Worm (Caenorhabditis elegans) whole organism, L2 larva: Measurements from ENCODE around the gene Y39A1A.24.

Source experiments
- C34F6.9 ChIP-seq: fragments of 150-350 bp; optimal IDR thresholded peaks from 2 replicates; lab custom pipeline; 2014; ENCODE audit warnings: missing biosample characterization, missing genetic modification characterization
- F13H6.1 ChIP-seq: sonication (generic microtip); optimal IDR thresholded peaks from 2 replicates; lab custom pipeline; 2016; ENCODE audit warnings: missing genetic modification characterization, missing compliant biosample characterization
- R02D3.7 ChIP-seq: fragments of 150-350 bp; optimal IDR thresholded peaks from 2 replicates; lab custom pipeline; 2014; ENCODE audit warnings: missing biosample characterization, missing genetic modification characterization
- Y55F3AM.14 ChIP-seq: fragments of 200-800 bp; sonication (Bioruptor generic); optimal IDR thresholded peaks from 2 replicates; lab custom pipeline; 2018; ENCODE audit warnings: mild to moderate bottlenecking, missing genetic modification characterization, missing compliant biosample characterization
- ZK546.5 ChIP-seq: sonication (generic microtip); optimal IDR thresholded peaks from 2 replicates; lab custom pipeline; 2017; ENCODE audit warnings: missing biosample characterization, missing genetic modification characterization
- ama-1 ChIP-seq: fragments of 150-350 bp; optimal IDR thresholded peaks from 2 replicates; lab custom pipeline; 2018; ENCODE audit warnings: inconsistent platforms
- blmp-1 ChIP-seq: sonication (generic microtip); optimal IDR thresholded peaks from 2 replicates; lab custom pipeline; 2017; ENCODE audit warnings: missing genetic modification characterization, mild to moderate bottlenecking, missing compliant biosample characterization, antibody characterized with exemption, moderate library complexity; ENCODE audit not compliant: insufficient read depth
- ceh-82 ChIP-seq: fragments of 150-350 bp; optimal IDR thresholded peaks from 2 replicates; lab custom pipeline; 2014; ENCODE audit warnings: missing biosample characterization, missing genetic modification characterization
- crh-2 ChIP-seq: sonication (generic microtip); optimal IDR thresholded peaks from 2 replicates; lab custom pipeline; 2017; ENCODE audit warnings: missing biosample characterization, missing genetic modification characterization
- dmd-4 ChIP-seq: sonication (generic microtip); optimal IDR thresholded peaks from 2 replicates; lab custom pipeline; 2017; ENCODE audit warnings: missing biosample characterization, missing genetic modification characterization
- egl-27 ChIP-seq: sonication (generic microtip); optimal IDR thresholded peaks from 3 replicates; lab custom pipeline; 2017; ENCODE audit warnings: missing biosample characterization, missing genetic modification reagents, missing genetic modification characterization
- elt-1 ChIP-seq: fragments of 150-350 bp; optimal IDR thresholded peaks from 2 replicates; lab custom pipeline; 2014; ENCODE audit warnings: missing biosample characterization, missing genetic modification characterization
- fos-1 ChIP-seq: fragments of 150-350 bp; optimal IDR thresholded peaks from 2 replicates; lab custom pipeline; 2014; ENCODE audit warnings: missing biosample characterization, missing genetic modification characterization
- gmeb-1 ChIP-seq: fragments of 150-350 bp; optimal IDR thresholded peaks from 2 replicates; lab custom pipeline; 2014; ENCODE audit warnings: missing biosample characterization, missing genetic modification characterization
- lin-11 ChIP-seq: fragments of 150-350 bp; sonication (generic microtip); optimal IDR thresholded peaks from 2 replicates; lab custom pipeline; 2014; ENCODE audit warnings: missing biosample characterization, missing genetic modification characterization, inconsistent platforms, mixed read lengths
- lin-13 ChIP-seq: fragments of 150-350 bp; optimal IDR thresholded peaks from 2 replicates; lab custom pipeline; 2014; ENCODE audit warnings: missing biosample characterization, missing genetic modification reagents, missing genetic modification characterization
- lin-39 ChIP-seq: fragments of 150-350 bp; optimal IDR thresholded peaks from 2 replicates; lab custom pipeline; 2014; ENCODE audit warnings: missing biosample characterization, missing genetic modification reagents, missing genetic modification characterization
- lsy-2 ChIP-seq, 2 experiments: fragments of 150-350 bp in 1 of 2; sonication (generic microtip) in 1 of 2; optimal IDR thresholded peaks; 2 replicates each; lab custom pipeline; 2014 to 2017; ENCODE audit warnings: missing biosample characterization in 2 of 2, missing genetic modification characterization in 2 of 2
- mbf-1 ChIP-seq: sonication (generic microtip); optimal IDR thresholded peaks from 2 replicates; lab custom pipeline; 2017; ENCODE audit warnings: missing biosample characterization, missing genetic modification characterization
- mdl-1 ChIP-seq, 2 experiments: fragments of 150-350 bp in 1 of 2; sonication (generic microtip) in 1 of 2; optimal IDR thresholded peaks; 2 replicates each; lab custom pipeline; 2017; ENCODE audit warnings: missing biosample characterization in 2 of 2, missing genetic modification characterization in 2 of 2
- nhr-10 ChIP-seq: sonication (generic microtip); optimal IDR thresholded peaks from 2 replicates; lab custom pipeline; 2017; ENCODE audit warnings: missing biosample characterization, missing genetic modification characterization
- nhr-129 ChIP-seq: fragments of 150-350 bp; optimal IDR thresholded peaks from 2 replicates; lab custom pipeline; 2014; ENCODE audit warnings: missing biosample characterization, missing genetic modification characterization
- nhr-21 ChIP-seq: fragments of 150-350 bp; optimal IDR thresholded peaks from 2 replicates; lab custom pipeline; 2014; ENCODE audit warnings: missing biosample characterization, missing genetic modification characterization
- nhr-25 ChIP-seq: fragments of 150-350 bp; sonication (generic microtip); optimal IDR thresholded peaks from 3 replicates; lab custom pipeline; 2014; ENCODE audit warnings: missing biosample characterization, missing genetic modification characterization
- nhr-6 ChIP-seq: fragments of 150-350 bp; optimal IDR thresholded peaks from 2 replicates; lab custom pipeline; 2014; ENCODE audit warnings: missing biosample characterization, missing genetic modification characterization
- nhr-77 ChIP-seq: fragments of 150-350 bp; optimal IDR thresholded peaks from 2 replicates; lab custom pipeline; 2014; ENCODE audit warnings: missing biosample characterization, missing genetic modification characterization
- peb-1 ChIP-seq: fragments of 150-350 bp; optimal IDR thresholded peaks from 2 replicates; lab custom pipeline; 2014; ENCODE audit warnings: missing biosample characterization, missing genetic modification characterization
- sem-4 ChIP-seq: fragments of 150-350 bp; optimal IDR thresholded peaks from 2 replicates; lab custom pipeline; 2014; ENCODE audit warnings: missing biosample characterization, missing genetic modification reagents, missing genetic modification characterization
- skn-1 ChIP-seq: sonication (generic microtip); optimal IDR thresholded peaks from 2 replicates; lab custom pipeline; 2017; ENCODE audit warnings: missing biosample characterization, missing genetic modification characterization
- sma-3 ChIP-seq: sonication (generic microtip); optimal IDR thresholded peaks from 2 replicates; lab custom pipeline; 2016; ENCODE audit warnings: missing genetic modification reagents, missing genetic modification characterization, missing compliant biosample characterization
- sma-9 ChIP-seq, 2 experiments: fragments of 150-350 bp in 1 of 2; sonication (generic microtip) in 1 of 2; optimal IDR thresholded peaks; 2 replicates each; lab custom pipeline; 2014 to 2016; ENCODE audit warnings: missing genetic modification characterization in 2 of 2, mild to moderate bottlenecking in 1 of 2, missing biosample characterization in 1 of 2, missing compliant biosample characterization in 1 of 2, missing genetic modification reagents in 1 of 2, moderate library complexity in 1 of 2
- snpc-4 ChIP-seq: fragments of 150-350 bp; optimal IDR thresholded peaks from 2 replicates; lab custom pipeline; 2014; ENCODE audit warnings: missing biosample characterization, missing genetic modification characterization
- unc-55 ChIP-seq: fragments of 150-350 bp; sonication (generic microtip); optimal IDR thresholded peaks from 3 replicates; lab custom pipeline; 2014; ENCODE audit warnings: missing biosample characterization, missing genetic modification reagents, missing genetic modification characterization
- zag-1 ChIP-seq: fragments of 150-350 bp; optimal IDR thresholded peaks from 2 replicates; lab custom pipeline; 2014; ENCODE audit warnings: missing biosample characterization, missing genetic modification characterization
- ztf-4 ChIP-seq: fragments of 150-350 bp; optimal IDR thresholded peaks from 2 replicates; lab custom pipeline; 2014; ENCODE audit warnings: missing biosample characterization, missing genetic modification characterization

Gene Y39A1A.24

DNA sequence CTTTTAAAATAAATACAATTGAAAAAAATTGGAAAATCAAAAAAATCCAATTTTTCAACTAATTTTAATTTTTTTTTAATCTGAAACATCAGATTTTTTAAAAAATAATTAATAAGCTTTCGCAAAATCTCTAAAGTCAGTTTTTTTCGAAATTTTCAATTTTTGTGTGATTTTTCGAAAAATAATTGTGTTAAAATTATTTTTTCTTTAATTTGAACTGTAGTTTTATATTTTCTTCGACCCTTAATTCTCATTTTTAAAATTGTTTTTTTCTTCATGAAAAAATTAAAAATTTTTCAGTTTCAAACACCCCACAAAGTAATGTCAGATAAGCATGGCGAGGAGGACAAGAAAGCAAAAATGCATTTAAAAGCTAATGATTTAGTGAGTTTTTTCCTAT lies 7.4 kb upstream of the Y39A1A.24 start, which contains the start of gene rabx-5:
Gene rabx-5, plus strand, starts transcription at position 301 of the 400 bp plus-strand sequence.
- TF ChIP-seq blmp-1 (tag; lab: Kevin White, UChicago) (no peak), nhr-10 (tag; lab: Kevin White, UChicago) (no peak), crh-2 (no peak), ama-1 (lab: Kevin White, UChicago) (no peak), lin-39 (tag; lab: Kevin White, UChicago) (no peak), ztf-4 (tag; lab: Kevin White, UChicago) (no peak), elt-1 (tag; lab: Kevin White, UChicago) (no peak)

DNA sequence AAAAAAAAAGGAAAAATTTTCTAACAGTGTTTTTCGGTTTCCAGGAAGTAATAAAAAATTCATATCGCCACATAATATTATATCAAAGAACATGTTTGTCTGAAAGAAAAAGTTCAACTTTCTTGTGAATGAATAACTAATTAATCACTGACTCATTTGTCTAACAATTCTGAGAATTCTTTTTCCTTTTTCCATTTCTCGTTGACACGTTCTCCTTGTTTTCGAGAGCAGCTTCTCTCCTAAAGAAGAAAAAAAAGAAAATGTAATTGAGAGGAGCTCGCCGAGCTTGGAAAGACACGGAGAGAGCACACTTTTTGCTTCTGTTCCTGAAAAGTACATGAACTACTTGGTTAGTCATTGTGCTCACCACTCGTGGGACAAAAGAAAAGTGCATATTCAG lies 4.3 kb upstream of the Y39A1A.24 start:
- TF ChIP-seq lsy-2 (tag; optimal IDR thresholded peaks at IDR 0.05; lab: Kevin White, UChicago) (peak in 1 of 2 experiments; percentile 24), sma-9 (GFP tag; optimal IDR thresholded peaks at IDR 0.05; lab: Kevin White, UChicago) (no peak), sma-9 (tag; optimal IDR thresholded peaks at IDR 0.05; lab: Kevin White, UChicago) (no peak), dmd-4 (tag; lab: Kevin White, UChicago) (no peak), unc-55 (GFP tag; lab: Kevin White, UChicago) (peak; percentile 62), lin-13 (peak; percentile 7), crh-2 (peak; percentile 29), C34F6.9 (tag; lab: Kevin White, UChicago) (peak; percentile 75)
- TF ChIP-seq, all 48 proteins: peak for 5

DNA sequence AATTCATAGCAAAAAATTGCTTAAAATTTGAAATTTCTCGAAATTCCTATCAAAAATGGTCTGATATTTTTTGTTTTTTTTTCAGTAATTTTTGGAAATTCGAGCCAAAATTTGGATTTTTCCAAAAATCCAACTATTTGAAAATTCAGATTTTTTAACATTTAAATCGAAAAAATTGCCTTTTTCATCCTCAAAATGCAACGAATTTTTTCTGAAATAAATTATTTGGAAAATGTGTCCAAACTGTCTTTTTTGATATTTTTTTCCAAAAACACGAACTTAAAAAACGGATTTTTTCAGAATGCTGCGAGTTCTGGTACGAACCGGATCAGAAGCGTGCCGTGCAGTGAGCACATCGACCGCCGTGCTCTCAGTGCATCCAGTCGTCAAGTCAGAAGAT lies 2.7 kb downstream of the Y39A1A.24 start, which contains the start of gene mrpl-22:
Gene mrpl-22, plus strand, starts transcription at position 301 of the 400 bp plus-strand sequence.
- no peak for TF ChIP-seq ZK546.5 (tag; lab: Kevin White, UChicago)
- TF ChIP-seq dmd-4 (tag; lab: Kevin White, UChicago) = no peak
- no peak for TF ChIP-seq nhr-6 (tag; lab: Kevin White, UChicago)
- no peak for TF ChIP-seq nhr-129
- no peak for TF ChIP-seq R02D3.7 (tag; lab: Kevin White, UChicago)
- TF ChIP-seq skn-1 (tag; lab: Kevin White, UChicago) = no peak
- TF ChIP-seq sma-3 (GFP tag; lab: Kevin White, UChicago) = no peak
- TF ChIP-seq ama-1 (lab: Kevin White, UChicago) = no peak
- TF ChIP-seq snpc-4 (tag; lab: Kevin White, UChicago) = no peak
- TF ChIP-seq fos-1 (tag; lab: Kevin White, UChicago) = no peak
- no peak for TF ChIP-seq ztf-4 (tag; lab: Kevin White, UChicago)
- no peak for TF ChIP-seq sem-4 (tag; lab: Kevin White, UChicago)
- TF ChIP-seq unc-55 (GFP tag; lab: Kevin White, UChicago) = no peak
- no peak for TF ChIP-seq mbf-1 (tag; lab: Kevin White, UChicago)

DNA sequence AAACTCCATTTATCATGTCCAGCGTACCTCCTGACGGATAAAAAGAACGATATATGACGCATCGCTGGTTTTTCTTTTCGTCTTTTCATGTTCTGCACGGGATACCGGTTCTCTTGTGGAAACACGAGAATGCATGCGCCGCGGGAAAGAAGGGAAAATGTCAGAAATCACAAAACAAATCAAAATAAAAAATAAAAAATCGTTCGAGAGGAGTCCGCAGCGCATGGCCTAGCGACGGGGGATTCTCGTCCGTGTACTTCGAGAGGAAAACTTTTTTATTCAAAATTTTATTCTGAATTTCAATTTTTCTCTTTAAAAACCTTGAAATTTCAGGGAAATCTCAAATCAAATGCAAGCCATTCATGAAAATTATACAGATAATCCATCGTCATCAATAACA lies 8.8 kb downstream of the Y39A1A.24 start, which contains the start of the genes lron-10 and hpr-9:
Gene lron-10, minus strand, starts transcription at position 162 of the 400 bp plus-strand sequence.
Gene hpr-9, plus strand, starts transcription at position 344 of the 400 bp plus-strand sequence.
- TF ChIP-seq lsy-2 (tag; optimal IDR thresholded peaks at IDR 0.05; lab: Kevin White, UChicago) (peak; percentile 54 to 85), sma-9 (GFP tag; optimal IDR thresholded peaks at IDR 0.05; lab: Kevin White, UChicago) (peak; percentile 81), sma-9 (tag; optimal IDR thresholded peaks at IDR 0.05; lab: Kevin White, UChicago) (no peak), nhr-21 (tag; lab: Kevin White, UChicago) (peak; percentile 89), nhr-25 (peak; percentile 84), mdl-1 (tag; optimal IDR thresholded peaks at IDR 0.05; lab: Kevin White, UChicago) (peak in 1 of 2 experiments; percentile 1), Y55F3AM.14 (GFP tag; lab: Kevin White, UChicago) (peak; percentile 70), blmp-1 (tag; lab: Kevin White, UChicago) (peak; percentile 46), fos-1 (tag; lab: Kevin White, UChicago) (peak; percentile 70), lin-13 (peak; percentile 68), zag-1 (tag; lab: Kevin White, UChicago) (no peak), nhr-129 (peak; percentile 31), snpc-4 (tag; lab: Kevin White, UChicago) (peak; percentile 50), peb-1 (no peak), dmd-4 (tag; lab: Kevin White, UChicago) (no peak), gmeb-1 (tag; lab: Kevin White, UChicago) (peak; percentile 87), crh-2 (peak; percentile 73), nhr-77 (tag; lab: Kevin White, UChicago) (no peak), ceh-82 (tag; lab: Kevin White, UChicago) (no peak), lin-39 (tag; lab: Kevin White, UChicago) (no peak), sma-3 (GFP tag; lab: Kevin White, UChicago) (peak; percentile 93), egl-27 (tag; lab: Kevin White, UChicago) (peak; percentile 70), C34F6.9 (tag; lab: Kevin White, UChicago) (peak; percentile 69), ztf-4 (tag; lab: Kevin White, UChicago) (peak; percentile 37), lin-11 (tag; lab: Kevin White, UChicago) (peak; percentile 28), F13H6.1 (tag; lab: Kevin White, UChicago) (peak; percentile 75), sem-4 (tag; lab: Kevin White, UChicago) (peak; percentile 79), unc-55 (GFP tag; lab: Kevin White, UChicago) (peak; percentile 69)
